Fruit fly (Drosophila melanogaster): ENCODE results near the gene PpD3.

The PpD3 gene

DNA sequence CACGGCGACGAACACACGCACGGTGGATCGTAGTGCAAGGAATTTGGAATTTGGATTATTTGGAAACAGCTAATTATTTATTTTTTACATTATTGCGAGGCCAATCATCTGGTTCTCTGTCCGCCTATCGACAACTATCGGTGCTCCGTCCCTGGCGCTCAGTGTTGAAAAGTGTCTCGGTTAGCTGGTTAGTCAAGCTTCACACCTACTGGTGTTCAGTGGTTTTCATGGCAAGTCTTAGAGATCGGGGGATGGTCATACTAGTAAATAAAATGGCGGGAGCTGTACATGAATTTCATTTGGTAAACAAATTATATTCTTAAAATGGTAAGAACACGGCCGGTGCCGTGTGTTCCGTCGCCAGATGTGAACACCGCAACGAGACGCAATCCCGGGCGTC, 36.8 kb upstream of the PpD3 start, which contains the start of the genes trbd and dmt (continued):
- TF ChIP-seq tgo (GFP tag; IDR thresholded peaks at IDR 0.05) = no peak
- TF ChIP-seq CG6272 (GFP tag; IDR thresholded peaks at IDR 0.05) = 0 out of 2 replicates have a peak, but pooled peaks have one; percentile 38
- TF ChIP-seq crol (GFP tag; IDR thresholded peaks at IDR 0.05) = no peak
- no peak for TF ChIP-seq ab (GFP tag; optimal IDR thresholded peaks at IDR 0.05)
- TF ChIP-seq lola (GFP tag; optimal IDR thresholded peaks at IDR 0.05) = no peak
- no peak for TF ChIP-seq Spps (tag; optimal IDR thresholded peaks at IDR 0.05)
- no peak for TF ChIP-seq CoRest (tag; optimal IDR thresholded peaks at IDR 0.05)
- TF ChIP-seq danr (GFP tag; IDR thresholded peaks at IDR 0.05) = no peak
- no peak for TF ChIP-seq dysf (GFP tag; IDR thresholded peaks at IDR 0.05)
- no peak for TF ChIP-seq gsb-n (tag; optimal IDR thresholded peaks at IDR 0.05)
- TF ChIP-seq CG12744 (GFP tag; optimal IDR thresholded peaks at IDR 0.05) = no peak
- TF ChIP-seq CG7357 (GFP tag; IDR thresholded peaks at IDR 0.05) = no peak
- TF ChIP-seq CG18764 (GFP tag; optimal IDR thresholded peaks at IDR 0.05) = peak; percentile 22
- TF ChIP-seq CG30020 (tag; optimal IDR thresholded peaks at IDR 0.05) = no peak
- TF ChIP-seq tio (GFP tag; optimal IDR thresholded peaks at IDR 0.05) = no peak
- TF ChIP-seq btn (GFP tag; optimal IDR thresholded peaks at IDR 0.05) = peak; percentile 19
- no peak for TF ChIP-seq gsb (GFP tag; IDR thresholded peaks at IDR 0.05)
- peak; percentile 55 for TF ChIP-seq CG8944 (GFP tag; optimal IDR thresholded peaks at IDR 0.05)
- TF ChIP-seq chif (GFP tag; optimal IDR thresholded peaks at IDR 0.05) = peak; percentile 3 to 54
- TF ChIP-seq Atf3 (GFP tag; optimal IDR thresholded peaks at IDR 0.05) = peak; percentile 50
- TF ChIP-seq Poxn (GFP tag; IDR thresholded peaks at IDR 0.05) = no peak
- TF ChIP-seq Ets97D (GFP tag; optimal IDR thresholded peaks at IDR 0.05) = peak; percentile 94
- TF ChIP-seq CG9609 (GFP tag; optimal IDR thresholded peaks at IDR 0.05) = peak; percentile 53
- TF ChIP-seq ro (GFP tag; IDR thresholded peaks at IDR 0.05) = no peak
- TF ChIP-seq cas (GFP tag; IDR thresholded peaks at IDR 0.05) = no peak
- no peak for TF ChIP-seq nerfin-1 (tag; optimal IDR thresholded peaks at IDR 0.05)
- peak; percentile 37 for TF ChIP-seq Hsf (GFP tag; optimal IDR thresholded peaks at IDR 0.05)
- TF ChIP-seq corto (GFP tag; optimal IDR thresholded peaks at IDR 0.05) = no peak
- no peak for TF ChIP-seq Ada2b (GFP tag; IDR thresholded peaks at IDR 0.05)
- no peak for TF ChIP-seq CG18476 (GFP tag; optimal IDR thresholded peaks at IDR 0.05)
- no peak for TF ChIP-seq gcm (GFP tag; optimal IDR thresholded peaks at IDR 0.05)
- TF ChIP-seq CG10267 (tag; optimal IDR thresholded peaks at IDR 0.05) = peak; percentile 98
- no peak for TF ChIP-seq CG2889 (GFP tag; IDR thresholded peaks at IDR 0.05)
- no peak for TF ChIP-seq HLH3B (GFP tag; IDR thresholded peaks at IDR 0.05)
- peak; percentile 69 for TF ChIP-seq CG1792 (GFP tag; optimal IDR thresholded peaks at IDR 0.05)
- TF ChIP-seq gce (GFP tag; IDR thresholded peaks at IDR 0.05) = no peak
- no peak for TF ChIP-seq ap (GFP tag; IDR thresholded peaks at IDR 0.05)
- peak; percentile 17 for TF ChIP-seq Atf-2 (GFP tag; optimal IDR thresholded peaks at IDR 0.05)
- TF ChIP-seq CG16779 (GFP tag; IDR thresholded peaks at IDR 0.05) = no peak
- peak; percentile 24 for TF ChIP-seq sima (GFP tag; optimal IDR thresholded peaks at IDR 0.05)
- no peak for TF ChIP-seq CG8388 (GFP tag; optimal IDR thresholded peaks at IDR 0.05)
- TF ChIP-seq jing (GFP tag; optimal IDR thresholded peaks at IDR 0.05) = no peak
- no peak for TF ChIP-seq CG2129 (GFP tag; IDR thresholded peaks at IDR 0.05; ENCODE audit: partially characterized antibody)
- TF ChIP-seq NFAT (GFP tag; IDR thresholded peaks at IDR 0.05) = no peak
- no peak for TF ChIP-seq Sry-β (GFP tag; optimal IDR thresholded peaks at IDR 0.05)
- no peak for TF ChIP-seq dimm (GFP tag; IDR thresholded peaks at IDR 0.05)
- TF ChIP-seq Mes4 (GFP tag; optimal IDR thresholded peaks at IDR 0.05) = peak; percentile 29
- TF ChIP-seq CG11504 (tag; optimal IDR thresholded peaks at IDR 0.05) = no peak
- TF ChIP-seq zfh2 (GFP tag; optimal IDR thresholded peaks at IDR 0.05) = peak; percentile 81
- no peak for TF ChIP-seq CG34224 (GFP tag; IDR thresholded peaks at IDR 0.05; ENCODE audit: partially characterized antibody)
- no peak for TF ChIP-seq trh (GFP tag; optimal IDR thresholded peaks at IDR 0.05)
- no peak for TF ChIP-seq grau (tag; optimal IDR thresholded peaks at IDR 0.05)
- TF ChIP-seq eyg (GFP tag; optimal IDR thresholded peaks at IDR 0.05) = no peak

All from whole organism, embryonic.